Fruit fly (Drosophila melanogaster) whole organism, wandering third instar larva: ENCODE results near the gene FipoQ.

Experiments used
- CG32264 ChIP-seq: fragments of 200-800 bp; sonication (Bioruptor generic); optimal IDR thresholded peaks from 2 replicates; lab custom pipeline; 2016; ENCODE audit warnings: missing biosample characterization, missing genetic modification characterization
- CG9705 ChIP-seq: fragments of 200-800 bp; sonication (Bioruptor generic); optimal IDR thresholded peaks from 2 replicates; lab custom pipeline; 2018; ENCODE audit warnings: missing biosample characterization, mild to moderate bottlenecking, missing genetic modification characterization
- CrebA ChIP-seq: fragments of 200-800 bp; sonication (Bioruptor generic); optimal IDR thresholded peaks from 2 replicates; lab custom pipeline; 2016; ENCODE audit warnings: missing biosample characterization, mild to moderate bottlenecking, missing genetic modification characterization, borderline replicate concordance
- Dfd ChIP-seq: fragments of >200 bp; optimal IDR thresholded peaks from 2 replicates; lab custom pipeline; 2017; ENCODE audit warnings: missing biosample characterization, missing genetic modification characterization
- Dif ChIP-seq: fragments of 200-275, 200-300 bp; sonication (Bioruptor generic); optimal IDR thresholded peaks from 2 replicates; lab custom pipeline; 2018; ENCODE audit warnings: missing biosample characterization, missing genetic modification characterization; ENCODE audit not compliant: partially characterized antibody
- GATAd ChIP-seq: sonication (Bioruptor generic); optimal IDR thresholded peaks from 2 replicates; lab custom pipeline; 2016; ENCODE audit warnings: missing biosample characterization, missing genetic modification characterization
- HLH106 ChIP-seq: fragments of 200-800 bp; optimal IDR thresholded peaks from 3 replicates; lab custom pipeline; 2019; ENCODE audit warnings: missing biosample characterization, mild to moderate bottlenecking, missing genetic modification characterization, moderate library complexity
- Hnf4 ChIP-seq: fragments of 200-800 bp; sonication (Bioruptor generic); optimal IDR thresholded peaks from 2 replicates; lab custom pipeline; 2016; ENCODE audit warnings: missing biosample characterization, mild to moderate bottlenecking, missing genetic modification characterization
- Hr78 ChIP-seq: fragments of >200 bp; optimal IDR thresholded peaks from 2 replicates; lab custom pipeline; 2017; ENCODE audit warnings: missing biosample characterization, missing genetic modification characterization
- Hr83 ChIP-seq: fragments of 200-300 bp; sonication (Bioruptor generic); optimal IDR thresholded peaks from 2 replicates; lab custom pipeline; 2016; ENCODE audit warnings: missing biosample characterization, mild to moderate bottlenecking, missing genetic modification characterization, moderate library complexity; ENCODE audit not compliant: poor library complexity, severe bottlenecking
- Jra ChIP-seq: sonication (Bioruptor generic); optimal IDR thresholded peaks from 2 replicates; lab custom pipeline; 2016; ENCODE audit warnings: missing biosample characterization, missing genetic modification characterization
- Mio ChIP-seq: sonication (Bioruptor generic); optimal IDR thresholded peaks from 2 replicates; lab custom pipeline; 2016; ENCODE audit warnings: missing biosample characterization, missing genetic modification characterization
- Myc ChIP-seq: fragments of >200 bp; optimal IDR thresholded peaks from 2 replicates; lab custom pipeline; 2017
- OdsH ChIP-seq: fragments of 200-800 bp; sonication (Bioruptor generic); optimal IDR thresholded peaks from 2 replicates; lab custom pipeline; 2016; ENCODE audit warnings: missing biosample characterization, mild to moderate bottlenecking, missing genetic modification characterization
- Sp1 ChIP-seq: fragments of 200-800 bp; sonication (Bioruptor generic); optimal IDR thresholded peaks from 3 replicates; lab custom pipeline; 2019; ENCODE audit warnings: missing biosample characterization, mild to moderate bottlenecking, missing genetic modification characterization, moderate library complexity
- Vsx2 ChIP-seq: fragments of 200-300, 225-300 bp; sonication (Bioruptor generic); optimal IDR thresholded peaks from 2 replicates; lab custom pipeline; 2018; ENCODE audit warnings: missing biosample characterization, missing genetic modification characterization; ENCODE audit not compliant: partially characterized antibody
- br ChIP-seq: fragments of 200-800 bp; sonication (Bioruptor generic); optimal IDR thresholded peaks from 2 replicates; lab custom pipeline; 2016; ENCODE audit warnings: missing biosample characterization, missing genetic modification characterization
- brk ChIP-seq: fragments of 200-800 bp; sonication (Bioruptor generic); optimal IDR thresholded peaks from 2 replicates; lab custom pipeline; 2016; ENCODE audit warnings: missing biosample characterization, mild to moderate bottlenecking, missing genetic modification characterization
- dl ChIP-seq, 2 experiments: fragments of 175-275, 200-275 bp in 1 of 2; fragments of 200-275 bp in 1 of 2; sonication (Bioruptor generic); optimal IDR thresholded peaks; lab custom pipeline; 2018; ENCODE audit warnings: mild to moderate bottlenecking in 2 of 2, missing biosample characterization in 2 of 2, missing genetic modification characterization in 2 of 2, moderate library complexity in 2 of 2; ENCODE audit not compliant: partially characterized antibody in 2 of 2, insufficient read depth in 1 of 2
- dmrt93B ChIP-seq: fragments of 200-800 bp; sonication (Bioruptor generic); optimal IDR thresholded peaks from 2 replicates; lab custom pipeline; 2018; ENCODE audit warnings: missing biosample characterization, mild to moderate bottlenecking, missing genetic modification characterization
- ey ChIP-seq: fragments of 200-800 bp; sonication (Bioruptor generic); optimal IDR thresholded peaks from 2 replicates; lab custom pipeline; 2016; ENCODE audit warnings: missing biosample characterization, missing genetic modification characterization
- foxo ChIP-seq, 2 experiments: fragments of 200-800 bp; sonication (Bioruptor generic); optimal IDR thresholded peaks; 2 replicates in 1 of 2; 3 replicates in 1 of 2; lab custom pipeline; 2016 to 2017; ENCODE audit warnings: missing biosample characterization in 2 of 2, missing genetic modification characterization in 2 of 2
- fru ChIP-seq: fragments of 200-800 bp; sonication (Bioruptor generic); optimal IDR thresholded peaks from 3 replicates; lab custom pipeline; 2016; ENCODE audit warnings: missing biosample characterization, mild to moderate bottlenecking, missing genetic modification characterization
- h ChIP-seq: fragments of 200-800 bp; sonication (Bioruptor generic); optimal IDR thresholded peaks from 3 replicates; lab custom pipeline; 2016; ENCODE audit warnings: missing biosample characterization, mild to moderate bottlenecking, missing genetic modification characterization
- lola ChIP-seq: fragments of >200 bp; optimal IDR thresholded peaks from 2 replicates; lab custom pipeline; 2017; ENCODE audit warnings: missing biosample characterization, missing genetic modification characterization
- pan ChIP-seq: fragments of >200 bp; optimal IDR thresholded peaks from 2 replicates; lab custom pipeline; 2017
- psq ChIP-seq: fragments of 200-800 bp; sonication (Bioruptor generic); optimal IDR thresholded peaks from 3 replicates; lab custom pipeline; 2017; ENCODE audit warnings: missing biosample characterization, mild to moderate bottlenecking, missing genetic modification characterization, moderate library complexity
- rgr ChIP-seq: fragments of 200-800 bp; sonication (Bioruptor generic); optimal IDR thresholded peaks from 3 replicates; lab custom pipeline; 2016; ENCODE audit warnings: missing biosample characterization, mild to moderate bottlenecking, missing genetic modification characterization
- sage ChIP-seq: fragments of 200-800 bp; sonication (Bioruptor generic); optimal IDR thresholded peaks from 2 replicates; lab custom pipeline; 2016; ENCODE audit warnings: missing biosample characterization, mild to moderate bottlenecking, missing genetic modification characterization
- tai ChIP-seq: sonication (Bioruptor generic); optimal IDR thresholded peaks from 2 replicates; lab custom pipeline; 2016; ENCODE audit warnings: missing biosample characterization, missing genetic modification characterization
- usp ChIP-seq: fragments of >200 bp; optimal IDR thresholded peaks from 2 replicates; lab custom pipeline; 2017; ENCODE audit warnings: missing biosample characterization, missing genetic modification characterization
- woc ChIP-seq: sonication (Bioruptor generic); optimal IDR thresholded peaks from 2 replicates; lab custom pipeline; 2016; ENCODE audit warnings: missing biosample characterization, mild to moderate bottlenecking, missing genetic modification characterization

FipoQ gene

dm6 chr3R:29538436-29538835, 43.9 kb downstream of the FipoQ start:
- TF ChIP-seq Hr78 (no peak), Myc (lab: Kevin White, UChicago) (no peak), psq (GFP tag; lab: Kevin White, UChicago) (peak; percentile 53), tai (GFP tag; lab: Kevin White, UChicago) (no peak), CrebA (GFP tag; lab: Kevin White, UChicago) (no peak), Jra (no peak), Hnf4 (GFP tag; lab: Kevin White, UChicago) (no peak), Dif (no peak), sage (peak; percentile 50), CG9705 (GFP tag; lab: Kevin White, UChicago) (no peak), foxo (GFP tag; optimal IDR thresholded peaks at IDR 0.05; lab: Kevin White, UChicago) (peak in 1 of 2 experiments; percentile 69), HLH106 (peak; percentile 68), pan (lab: Kevin White, UChicago) (no peak), Sp1 (GFP tag; lab: Kevin White, UChicago) (peak; percentile 57), dmrt93B (GFP tag; lab: Kevin White, UChicago) (peak; percentile 33), Dfd (GFP tag; lab: Kevin White, UChicago) (no peak), fru (peak; percentile 63), woc (GFP tag; lab: Kevin White, UChicago) (peak; percentile 54), ey (GFP tag; lab: Kevin White, UChicago) (peak; percentile 71), br (peak; percentile 60), Hr83 (GFP tag; lab: Kevin White, UChicago) (no peak), CG32264 (GFP tag; lab: Kevin White, UChicago) (peak; percentile 21), h (GFP tag; lab: Kevin White, UChicago) (peak; percentile 82), OdsH (GFP tag; lab: Kevin White, UChicago) (peak; percentile 62), GATAd (GFP tag; lab: Kevin White, UChicago) (no peak), rgr (GFP tag; lab: Kevin White, UChicago) (peak; percentile 60)
- TF ChIP-seq, all 38 proteins: peak for 14

dm6 chr3R:29540948-29541741, 46.6 kb downstream of the FipoQ start:
- TF ChIP-seq woc (GFP tag; lab: Kevin White, UChicago): no peak
- no peak for TF ChIP-seq fru
- no peak for TF ChIP-seq GATAd (GFP tag; lab: Kevin White, UChicago)
- no peak for TF ChIP-seq lola
- TF ChIP-seq Mio (GFP tag; lab: Kevin White, UChicago): no peak
- TF ChIP-seq usp (GFP tag; lab: Kevin White, UChicago): no peak
- no peak for TF ChIP-seq Hr78
- no peak for TF ChIP-seq Hnf4 (GFP tag; lab: Kevin White, UChicago)
- TF ChIP-seq ey (GFP tag; lab: Kevin White, UChicago): no peak
- TF ChIP-seq CrebA (GFP tag; lab: Kevin White, UChicago): no peak
- no peak for TF ChIP-seq Dfd (GFP tag; lab: Kevin White, UChicago)
- no peak for TF ChIP-seq Vsx2 (GFP tag; lab: Kevin White, UChicago)
- no peak for TF ChIP-seq dmrt93B (GFP tag; lab: Kevin White, UChicago)

DNA sequence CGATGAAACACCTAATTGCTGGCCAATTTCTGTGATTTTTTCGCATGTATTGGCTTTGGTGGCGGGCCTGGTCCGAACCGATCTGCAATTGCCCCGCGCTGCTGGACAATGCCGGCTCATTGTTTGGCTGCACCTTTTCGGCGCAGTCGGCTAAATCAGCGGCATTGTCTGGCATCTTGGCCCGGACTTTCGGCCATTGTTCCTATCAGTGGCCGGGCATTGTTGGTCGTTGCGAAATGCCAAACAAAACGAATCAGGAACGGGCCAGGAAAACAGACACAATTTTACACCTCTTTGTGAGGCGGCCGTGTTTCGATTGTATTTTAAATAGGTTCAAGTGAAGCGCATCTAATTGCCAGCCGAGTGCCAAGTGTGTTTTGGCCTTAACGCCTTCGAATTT, 50.6 kb downstream of the FipoQ start:
- TF ChIP-seq h (GFP tag; lab: Kevin White, UChicago) (no peak), fru (no peak), dl (GFP tag; optimal IDR thresholded peaks at IDR 0.05; lab: Kevin White, UChicago; ENCODE audit: insufficient read depth in 1 of 2, partially characterized antibody in 2 of 2) (no peak), Dfd (GFP tag; lab: Kevin White, UChicago) (no peak), brk (GFP tag; lab: Kevin White, UChicago) (no peak), Myc (lab: Kevin White, UChicago) (no peak), CG9705 (GFP tag; lab: Kevin White, UChicago) (no peak), OdsH (GFP tag; lab: Kevin White, UChicago) (no peak), dmrt93B (GFP tag; lab: Kevin White, UChicago) (no peak), CrebA (GFP tag; lab: Kevin White, UChicago) (no peak), Hnf4 (GFP tag; lab: Kevin White, UChicago) (no peak)
